Worm (Caenorhabditis elegans) whole organism, L4/young adult: Measurements from ENCODE around the gene ZK1240.1.

ENCODE experiments used
- W03F9.2 ChIP-seq: fragments of 150-350 bp; optimal IDR thresholded peaks from 2 replicates; lab custom pipeline; 2014; ENCODE audit warnings: missing biosample characterization, missing genetic modification characterization
- dao-5 ChIP-seq: sonication (generic microtip); optimal IDR thresholded peaks from 2 replicates; lab custom pipeline; 2016; ENCODE audit warnings: missing genotype, missing genetic modification characterization, moderate library complexity, missing compliant biosample characterization
- him-1 ChIP-seq: sonication (generic microtip); optimal IDR thresholded peaks from 2 replicates; lab custom pipeline; 2016; ENCODE audit warnings: missing genotype, missing genetic modification reagents, missing genetic modification characterization, missing compliant biosample characterization

- TF ChIP-seq W03F9.2 (tag; lab: Kevin White, UChicago) (no peak), dao-5 (tag; lab: Kevin White, UChicago) (no peak), him-1 (tag; lab: Kevin White, UChicago) (no peak)
Measured at ce11 chrII:2284703-2285102, 44.5 kb upstream of the ZK1240.1 start.
